Worm (Caenorhabditis elegans) whole organism, L1 larva: ENCODE results near the gene F10C2.5.
A peak's percentile ranks its signal among the peaks of the same experiment; 100 is the strongest.

Experiments used
- C34B4.2 ChIP-seq: sonication (generic microtip); optimal IDR thresholded peaks from 2 replicates; lab custom pipeline; 2017; ENCODE audit warnings: mild to moderate bottlenecking, missing genetic modification characterization, missing compliant biosample characterization
- Y116A8C.19 ChIP-seq: sonication (generic microtip); optimal IDR thresholded peaks from 2 replicates; lab custom pipeline; 2016; ENCODE audit warnings: missing compliant biosample characterization, missing genetic modification characterization, borderline replicate concordance
- alr-1 ChIP-seq: fragments of 200-800 bp; sonication (Bioruptor generic); optimal IDR thresholded peaks from 2 replicates; lab custom pipeline; 2018; ENCODE audit warnings: borderline replicate concordance, mild to moderate bottlenecking, missing genetic modification characterization, missing compliant biosample characterization
- ama-1 ChIP-seq: fragments of 150-350 bp; optimal IDR thresholded peaks from 2 replicates; lab custom pipeline; 2014
- blmp-1 ChIP-seq: fragments of 150-350 bp; optimal IDR thresholded peaks from 2 replicates; lab custom pipeline; 2014; ENCODE audit warnings: missing biosample characterization, missing genetic modification characterization
- ceh-8 ChIP-seq: fragments of 200-800 bp; sonication (Bioruptor generic); optimal IDR thresholded peaks from 2 replicates; lab custom pipeline; 2018; ENCODE audit warnings: mild to moderate bottlenecking, missing genetic modification characterization, moderate library complexity, missing compliant biosample characterization
- ceh-82 ChIP-seq, 3 experiments: fragments of 150-350 bp in 1 of 3; sonication (generic microtip) in 2 of 3; optimal IDR thresholded peaks; 2 replicates each; lab custom pipeline; 2014 to 2017; ENCODE audit warnings: missing biosample characterization in 3 of 3, missing genetic modification characterization in 3 of 3
- ceh-88 ChIP-seq: fragments of 200-800 bp; sonication (Bioruptor generic); IDR thresholded peaks from 2 replicates; pipeline ENCODE4 v1.3.6; 2022; ENCODE audit warnings: missing genetic modification characterization, missing compliant biosample characterization
- ceh-90 ChIP-seq: sonication (generic microtip); optimal IDR thresholded peaks from 2 replicates; lab custom pipeline; 2016; ENCODE audit warnings: missing genetic modification characterization, missing compliant biosample characterization
- ces-1 ChIP-seq: fragments of 150-350 bp; optimal IDR thresholded peaks from 2 replicates; lab custom pipeline; 2014; ENCODE audit warnings: missing biosample characterization, missing genetic modification reagents, missing genetic modification characterization
- dpl-1 ChIP-seq, 3 experiments: fragments of 150-350 bp in 2 of 3; sonication (generic microtip) in 1 of 3; optimal IDR thresholded peaks; 2 replicates each; lab custom pipeline; 2014 to 2017; ENCODE audit warnings: missing biosample characterization in 3 of 3, missing genetic modification characterization in 3 of 3, missing genetic modification reagents in 3 of 3
- dsc-1 ChIP-seq: sonication (generic microtip); optimal IDR thresholded peaks from 2 replicates; lab custom pipeline; 2016; ENCODE audit warnings: mild to moderate bottlenecking, missing genetic modification characterization, missing compliant biosample characterization
- egl-13 ChIP-seq: sonication (generic microtip); optimal IDR thresholded peaks from 2 replicates; lab custom pipeline; 2016; ENCODE audit warnings: missing genotype, missing genetic modification reagents, missing genetic modification characterization, missing compliant biosample characterization
- elt-3 ChIP-seq, 6 experiments: fragments of 150-350 bp in 1 of 6; sonication (generic microtip); optimal IDR thresholded peaks; 2 replicates each; lab custom pipeline; 2017 to 2018; ENCODE audit warnings: missing biosample characterization in 6 of 6, missing genetic modification characterization in 6 of 6, inconsistent platforms in 1 of 6
- fkh-10 ChIP-seq: sonication (generic microtip); optimal IDR thresholded peaks from 2 replicates; lab custom pipeline; 2017; ENCODE audit warnings: missing biosample characterization, missing genetic modification reagents, missing genetic modification characterization
- fkh-4 ChIP-seq: sonication (generic microtip); optimal IDR thresholded peaks from 2 replicates; lab custom pipeline; 2016; ENCODE audit warnings: missing compliant biosample characterization, missing genetic modification characterization, borderline replicate concordance
- fkh-8 ChIP-seq: sonication (generic microtip); optimal IDR thresholded peaks from 2 replicates; lab custom pipeline; 2016; ENCODE audit warnings: mild to moderate bottlenecking, missing genetic modification characterization, missing compliant biosample characterization
- fos-1 ChIP-seq: fragments of 150-350 bp; optimal IDR thresholded peaks from 2 replicates; lab custom pipeline; 2014; ENCODE audit warnings: missing biosample characterization, missing genetic modification characterization
- irx-1 ChIP-seq: sonication (generic microtip); optimal IDR thresholded peaks from 2 replicates; lab custom pipeline; 2016; ENCODE audit warnings: missing genetic modification characterization, missing compliant biosample characterization
- isw-1 ChIP-seq: fragments of 200-800 bp; sonication (Bioruptor generic); IDR thresholded peaks from 2 replicates; pipeline ENCODE4 v1.3.6; 2022; ENCODE audit warnings: missing genetic modification characterization, missing compliant biosample characterization
- jun-1 ChIP-seq: fragments of 150-350 bp; optimal IDR thresholded peaks from 2 replicates; lab custom pipeline; 2014; ENCODE audit warnings: missing biosample characterization, missing genetic modification reagents, missing genetic modification characterization
- lin-14 ChIP-seq: fragments of 200-800 bp; sonication (Bioruptor generic); optimal IDR thresholded peaks from 2 replicates; lab custom pipeline; 2018; ENCODE audit warnings: mild to moderate bottlenecking, missing genetic modification characterization, moderate library complexity, missing compliant biosample characterization
- lin-35 ChIP-seq, 2 experiments: fragments of 150-350 bp; optimal IDR thresholded peaks; 2 replicates each; lab custom pipeline; 2014; ENCODE audit warnings: missing biosample characterization in 2 of 2, missing genetic modification characterization in 2 of 2, missing genetic modification reagents in 2 of 2
- lin-39 ChIP-seq: fragments of 150-350 bp; optimal IDR thresholded peaks from 2 replicates; lab custom pipeline; 2014; ENCODE audit warnings: missing biosample characterization, missing genetic modification reagents, missing genetic modification characterization
- lir-3 ChIP-seq: sonication (generic microtip); optimal IDR thresholded peaks from 2 replicates; lab custom pipeline; 2016; ENCODE audit warnings: mild to moderate bottlenecking, missing genetic modification characterization, moderate library complexity, missing compliant biosample characterization; ENCODE audit not compliant: poor library complexity
- lsy-2 ChIP-seq, 2 experiments: fragments of 150-350 bp; optimal IDR thresholded peaks; 2 replicates each; lab custom pipeline; 2014; ENCODE audit warnings: missing biosample characterization in 2 of 2, missing genetic modification characterization in 2 of 2
- mdl-1 ChIP-seq, 2 experiments: fragments of 150-350 bp; optimal IDR thresholded peaks; 2 replicates each; lab custom pipeline; 2014 to 2017; ENCODE audit warnings: missing biosample characterization in 2 of 2, missing genetic modification characterization in 2 of 2, inconsistent platforms in 1 of 2
- nhr-11 ChIP-seq: fragments of 150-350 bp; optimal IDR thresholded peaks from 2 replicates; lab custom pipeline; 2014; ENCODE audit warnings: missing biosample characterization, missing genetic modification characterization
- nhr-19 ChIP-seq: fragments of 200-800 bp; sonication (Bioruptor generic); conservative IDR thresholded peaks from 2 replicates; pipeline ENCODE4 v1.3.6; 2022; ENCODE audit warnings: missing genetic modification characterization, missing compliant biosample characterization
- nhr-28 ChIP-seq: fragments of 150-350 bp; optimal IDR thresholded peaks from 2 replicates; lab custom pipeline; 2014; ENCODE audit warnings: missing biosample characterization, missing genetic modification characterization
- nhr-47 ChIP-seq: sonication (generic microtip); optimal IDR thresholded peaks from 2 replicates; lab custom pipeline; 2016; ENCODE audit warnings: mild to moderate bottlenecking, missing genetic modification characterization, moderate library complexity, missing compliant biosample characterization
- nhr-77 ChIP-seq: fragments of 150-350 bp; optimal IDR thresholded peaks from 2 replicates; lab custom pipeline; 2014; ENCODE audit warnings: missing biosample characterization, missing genetic modification characterization
- nhr-90 ChIP-seq: sonication (generic microtip); optimal IDR thresholded peaks from 2 replicates; lab custom pipeline; 2016; ENCODE audit warnings: mild to moderate bottlenecking, missing genetic modification characterization, missing compliant biosample characterization; ENCODE audit not compliant: poor library complexity
- pag-3 ChIP-seq: sonication (generic microtip); optimal IDR thresholded peaks from 2 replicates; lab custom pipeline; 2017; ENCODE audit warnings: missing genetic modification characterization, mild to moderate bottlenecking, missing compliant biosample characterization, antibody characterized with exemption, borderline replicate concordance; ENCODE audit not compliant: insufficient read depth
- pax-3 ChIP-seq: fragments of 200-800 bp; sonication (Bioruptor generic); optimal IDR thresholded peaks from 2 replicates; lab custom pipeline; 2018; ENCODE audit warnings: mild to moderate bottlenecking, missing genetic modification characterization, moderate library complexity, missing compliant biosample characterization
- pqm-1 ChIP-seq: sonication (generic microtip); optimal IDR thresholded peaks from 3 replicates; lab custom pipeline; 2017; ENCODE audit warnings: missing biosample characterization, missing genetic modification characterization
- snpc-4 ChIP-seq: fragments of 150-350 bp; optimal IDR thresholded peaks from 2 replicates; lab custom pipeline; 2014; ENCODE audit warnings: missing biosample characterization, missing genetic modification characterization
- snu-23 ChIP-seq: sonication (generic microtip); optimal IDR thresholded peaks from 2 replicates; lab custom pipeline; 2016; ENCODE audit warnings: missing genetic modification characterization, missing compliant biosample characterization
- sox-4 ChIP-seq: sonication (generic microtip); optimal IDR thresholded peaks from 2 replicates; lab custom pipeline; 2016; ENCODE audit warnings: missing genetic modification characterization, missing compliant biosample characterization
- sptf-1 ChIP-seq: fragments of 150-350 bp; optimal IDR thresholded peaks from 2 replicates; lab custom pipeline; 2014; ENCODE audit warnings: missing biosample characterization, missing genetic modification characterization
- unc-30 ChIP-seq: sonication (generic microtip); optimal IDR thresholded peaks from 2 replicates; lab custom pipeline; 2017; ENCODE audit warnings: missing biosample characterization, missing genetic modification characterization
- unc-62 ChIP-seq: fragments of 150-350 bp; optimal IDR thresholded peaks from 2 replicates; lab custom pipeline; 2014; ENCODE audit warnings: missing biosample characterization, missing genetic modification reagents, missing genetic modification characterization
- unc-86 ChIP-seq: sonication (generic microtip); optimal IDR thresholded peaks from 2 replicates; lab custom pipeline; 2016; ENCODE audit warnings: missing genetic modification characterization, missing compliant biosample characterization
- vab-15 ChIP-seq: sonication (generic microtip); optimal IDR thresholded peaks from 2 replicates; lab custom pipeline; 2017; ENCODE audit warnings: missing genotype, mild to moderate bottlenecking, missing genetic modification characterization, missing compliant biosample characterization
- xbp-1 ChIP-seq: sonication (generic microtip); optimal IDR thresholded peaks from 2 replicates; lab custom pipeline; 2016; ENCODE audit warnings: missing genetic modification characterization, missing compliant biosample characterization
- zag-1 ChIP-seq: fragments of 150-350 bp; optimal IDR thresholded peaks from 2 replicates; lab custom pipeline; 2014; ENCODE audit warnings: missing biosample characterization, missing genetic modification characterization

F10C2.5 gene

DNA sequence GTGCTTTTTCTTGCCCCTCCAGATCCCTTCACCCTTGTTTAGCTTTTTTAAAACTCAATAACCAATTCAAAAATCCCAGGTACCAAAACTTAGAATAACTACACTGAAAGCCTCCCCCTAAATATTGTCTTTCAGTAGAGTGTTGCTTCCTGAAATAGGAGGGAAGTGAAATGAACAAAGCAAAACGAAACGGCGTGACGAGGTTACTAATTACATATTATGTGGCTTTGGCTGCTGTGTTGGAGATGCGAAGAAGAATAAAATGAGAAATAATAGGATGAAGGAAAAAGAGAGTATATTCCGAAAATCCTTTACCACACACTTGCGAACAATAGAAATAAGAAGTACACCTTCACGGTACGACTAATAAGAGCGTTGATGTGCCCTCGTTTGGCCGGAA is 9.1 kb upstream of the F10C2.5 start:
- TF ChIP-seq dsc-1 (tag; lab: Kevin White, UChicago) (peak; percentile 52), isw-1 (no peak), nhr-28 (no peak), blmp-1 (peak; percentile 7), unc-30 (no peak)
- TF ChIP-seq, all 84 proteins: peak for 2

DNA sequence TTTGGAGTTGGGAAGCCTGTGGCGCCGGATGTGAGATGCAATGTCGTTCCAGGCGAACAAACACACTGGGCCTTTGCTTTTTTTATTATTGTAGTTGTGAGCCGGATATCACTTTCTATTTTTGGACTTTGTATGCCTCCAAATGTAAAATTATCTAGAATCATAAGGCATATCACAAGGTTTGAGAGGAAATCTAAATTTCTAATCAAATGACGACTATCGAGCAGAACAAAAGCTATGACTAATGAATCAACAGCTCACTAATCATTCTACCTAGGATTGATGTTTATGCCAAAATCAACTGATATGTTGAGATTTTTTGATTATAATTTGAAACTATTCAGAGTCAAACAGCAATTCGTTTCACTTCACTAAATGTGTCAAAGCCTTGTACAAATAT is 7.3 kb upstream of the F10C2.5 start:
- no peak for TF ChIP-seq nhr-11
- peak; percentile 65 for TF ChIP-seq dsc-1 (tag; lab: Kevin White, UChicago)
- peak; percentile 71 for TF ChIP-seq ceh-8 (GFP tag; lab: Kevin White, UChicago)
- no peak for TF ChIP-seq pqm-1 (tag; lab: Kevin White, UChicago)
- no peak for TF ChIP-seq xbp-1 (tag; lab: Kevin White, UChicago)
- no peak for TF ChIP-seq ceh-88 (GFP tag; lab: Robert Waterston, UW)
- TF ChIP-seq pax-3 (tag; lab: Kevin White, UChicago) = peak; percentile 79
- no peak for TF ChIP-seq fkh-10

DNA sequence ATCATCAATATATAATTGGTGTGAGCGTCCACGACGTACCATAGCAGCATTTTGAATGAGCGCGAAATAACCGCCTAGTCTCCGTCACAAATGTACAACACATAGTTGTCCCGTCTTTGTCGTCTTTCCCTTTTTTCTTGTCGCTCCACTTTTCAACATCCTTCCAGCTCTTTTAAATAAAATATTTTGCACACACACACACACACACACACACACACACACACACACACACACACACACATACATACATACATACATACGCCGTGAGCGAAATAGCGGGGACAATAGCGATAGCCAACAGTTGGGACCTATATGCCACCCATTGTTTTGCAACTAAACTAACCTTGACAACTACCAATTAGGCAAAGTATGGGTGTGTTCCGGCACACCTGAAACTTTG is 6.9 kb upstream of the F10C2.5 start:
- TF ChIP-seq elt-3 (tag; optimal IDR thresholded peaks at IDR 0.05; lab: Kevin White, UChicago) = no peak
- no peak for TF ChIP-seq unc-62 (GFP tag; lab: Kevin White, UChicago)
- no peak for TF ChIP-seq nhr-77 (tag; lab: Kevin White, UChicago)
- no peak for TF ChIP-seq Y116A8C.19 (tag; lab: Kevin White, UChicago)
- peak; percentile 48 for TF ChIP-seq unc-86 (tag; lab: Kevin White, UChicago)
- no peak for TF ChIP-seq sox-4
- TF ChIP-seq lsy-2 (tag; optimal IDR thresholded peaks at IDR 0.05; lab: Kevin White, UChicago) = no peak
- no peak for TF ChIP-seq blmp-1
- TF ChIP-seq lin-14 = peak; percentile 48
- peak; percentile 13; the same call in 1 of the 2 replicates for TF ChIP-seq isw-1

DNA sequence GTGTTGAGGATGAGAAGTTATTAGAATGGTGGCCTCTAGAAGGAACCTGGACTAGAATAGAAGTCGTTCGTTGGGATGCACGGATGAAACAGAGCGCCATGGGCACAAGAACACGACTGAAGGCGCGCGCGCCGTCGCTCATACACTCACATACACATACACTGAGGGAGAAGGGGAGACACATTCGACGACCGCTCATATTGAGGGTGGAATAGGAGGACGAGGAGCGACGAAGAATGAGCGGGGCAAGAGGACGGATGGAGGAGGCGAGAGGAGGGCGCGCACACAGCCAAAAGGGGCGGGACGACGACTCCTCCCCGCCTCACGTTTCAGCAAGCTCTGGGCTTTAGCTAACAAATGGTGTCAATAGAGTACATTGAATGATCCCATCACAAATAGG is 6.4 kb upstream of the F10C2.5 start:
- TF ChIP-seq C34B4.2 (tag; lab: Kevin White, UChicago) (no peak), ama-1 (lab: Kevin White, UChicago) (peak; percentile 5), jun-1 (tag; lab: Kevin White, UChicago) (no peak), egl-13 (tag; lab: Kevin White, UChicago) (no peak), fkh-4 (tag; lab: Kevin White, UChicago) (no peak), ceh-82 (tag; optimal IDR thresholded peaks at IDR 0.05; lab: Kevin White, UChicago) (peak in 2 of 3 experiments; percentile 8 to 58), pax-3 (tag; lab: Kevin White, UChicago) (peak; percentile 31), fkh-8 (peak; percentile 12), lin-35 (GFP tag; optimal IDR thresholded peaks at IDR 0.05; lab: Kevin White, UChicago) (peak in 1 of 2 experiments; percentile 54), nhr-77 (tag; lab: Kevin White, UChicago) (no peak), lir-3 (tag; lab: Kevin White, UChicago) (no peak), mdl-1 (tag; optimal IDR thresholded peaks at IDR 0.05; lab: Kevin White, UChicago) (no peak), nhr-19 (GFP tag; lab: Robert Waterston, UW) (no peak), ceh-90 (tag; lab: Kevin White, UChicago) (no peak), alr-1 (tag; lab: Kevin White, UChicago) (no peak), nhr-90 (tag; lab: Kevin White, UChicago) (no peak), zag-1 (tag; lab: Kevin White, UChicago) (no peak), nhr-11 (no peak), dpl-1 (GFP tag; optimal IDR thresholded peaks at IDR 0.05; lab: Kevin White, UChicago) (peak in 1 of 3 experiments; percentile 34), ces-1 (GFP tag; lab: Kevin White, UChicago) (no peak), snpc-4 (tag; lab: Kevin White, UChicago) (no peak), fos-1 (tag; lab: Kevin White, UChicago) (no peak), snu-23 (GFP tag; lab: Kevin White, UChicago) (peak; percentile 29), nhr-28 (no peak), Y116A8C.19 (tag; lab: Kevin White, UChicago) (no peak), irx-1 (no peak), elt-3 (tag; optimal IDR thresholded peaks at IDR 0.05; lab: Kevin White, UChicago) (no peak), lin-39 (tag; lab: Kevin White, UChicago) (no peak), unc-30 (no peak), unc-86 (tag; lab: Kevin White, UChicago) (no peak), vab-15 (tag; lab: Kevin White, UChicago) (no peak), sptf-1 (tag; lab: Kevin White, UChicago) (no peak), nhr-47 (tag; lab: Kevin White, UChicago) (peak; percentile 46), pag-3 (tag; lab: Kevin White, UChicago) (no peak)
